Worm (Caenorhabditis elegans): ENCODE measurements around the gene C40H5.2.

DNA sequence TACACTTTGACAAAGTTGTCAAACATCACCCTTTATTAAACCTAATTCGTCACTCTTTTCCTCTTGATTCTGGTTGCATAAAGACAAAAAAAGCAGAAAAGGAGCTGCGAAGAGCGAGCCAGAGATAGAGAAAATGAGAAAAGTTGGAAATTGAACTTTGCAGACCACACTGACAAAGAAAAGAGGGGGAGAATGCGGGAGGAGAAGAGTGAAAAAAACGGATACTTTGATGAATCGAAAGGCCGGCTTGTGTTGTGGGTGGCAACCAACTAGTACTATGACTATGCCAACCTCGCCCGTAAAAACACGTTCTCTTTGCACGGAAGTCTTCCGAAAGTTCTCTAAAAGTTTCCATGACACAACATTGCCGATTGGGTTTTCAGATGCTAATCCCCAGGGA, 20.2 kb upstream of the C40H5.2 start:
- TF ChIP-seq blmp-1 (tag; optimal IDR thresholded peaks at IDR 0.05; ENCODE audit: insufficient read depth) (no peak), elt-3 (tag; optimal IDR thresholded peaks at IDR 0.05) (no peak), unc-62 (GFP tag; optimal IDR thresholded peaks at IDR 0.05) (no peak), ceh-82 (tag; optimal IDR thresholded peaks at IDR 0.05) (no peak), dmd-4 (tag; optimal IDR thresholded peaks at IDR 0.05) (no peak), nhr-11 (tag; optimal IDR thresholded peaks at IDR 0.05) (no peak), mab-5 (tag; optimal IDR thresholded peaks at IDR 0.05) (no peak), fos-1 (tag; optimal IDR thresholded peaks at IDR 0.05) (no peak), lin-13 (GFP tag; optimal IDR thresholded peaks at IDR 0.05) (no peak), nhr-237 (tag; optimal IDR thresholded peaks at IDR 0.05) (no peak), unc-55 (GFP tag; optimal IDR thresholded peaks at IDR 0.05) (no peak), lin-11 (tag; optimal IDR thresholded peaks at IDR 0.05) (no peak), nhr-12 (tag; optimal IDR thresholded peaks at IDR 0.05) (no peak), crh-2 (tag; optimal IDR thresholded peaks at IDR 0.05) (no peak)

All from whole organism, L2 larva.